Worm (Caenorhabditis elegans) whole organism, L4 larva: Measurements from ENCODE around the gene ttr-45.

Experiments used
- F49E8.2 ChIP-seq: sonication (generic microtip); optimal IDR thresholded peaks from 2 replicates; lab custom pipeline; 2016; ENCODE audit warnings: missing compliant biosample characterization, mild to moderate bottlenecking, missing genetic modification characterization, borderline replicate concordance
- R02D3.7 ChIP-seq: fragments of 150-350 bp; sonication (generic microtip); optimal IDR thresholded peaks from 3 replicates; lab custom pipeline; 2014; ENCODE audit warnings: missing biosample characterization, missing genetic modification characterization
- Y48G9A.11 ChIP-seq: fragments of 200-800 bp; sonication (Bioruptor generic); IDR thresholded peaks from 2 replicates; pipeline ENCODE4 v1.3.6; 2022; ENCODE audit warnings: missing genetic modification reagents, missing genetic modification characterization, missing compliant biosample characterization
- Y5F2A.4 ChIP-seq: fragments of 200-800 bp; sonication (Bioruptor generic); optimal IDR thresholded peaks from 2 replicates; lab custom pipeline; 2018; ENCODE audit warnings: mild to moderate bottlenecking, missing genetic modification characterization, missing compliant biosample characterization
- Y75B8A.6 ChIP-seq: fragments of 200-800 bp; sonication (Bioruptor generic); IDR thresholded peaks from 2 replicates; pipeline ENCODE4 v1.3.6; 2022; ENCODE audit warnings: missing genetic modification reagents, missing genetic modification characterization, missing compliant biosample characterization
- ZK337.2 ChIP-seq: fragments of 200-800 bp; sonication (Bioruptor generic); IDR thresholded peaks from 2 replicates; pipeline ENCODE4 v1.3.6; 2022; ENCODE audit warnings: missing genetic modification reagents, missing genetic modification characterization, missing compliant biosample characterization
- ZK546.5 ChIP-seq, 2 experiments: sonication (generic microtip); optimal IDR thresholded peaks; 2 replicates each; lab custom pipeline; 2017; ENCODE audit warnings: missing biosample characterization in 2 of 2, missing genetic modification characterization in 2 of 2
- aha-1 ChIP-seq: fragments of 150-350 bp; peaks from one replicate; lab custom pipeline; 2014; ENCODE audit warnings: missing biosample characterization, missing genetic modification characterization
- ama-1 ChIP-seq: fragments of 150-350 bp; optimal IDR thresholded peaks from 2 replicates; lab custom pipeline; 2014; ENCODE audit warnings: inconsistent platforms, mixed read lengths
- arid-1 ChIP-seq: fragments of 200-800 bp; sonication (Bioruptor generic); conservative IDR thresholded peaks from 2 replicates; pipeline ENCODE4 v1.3.6; 2022; ENCODE audit warnings: missing genetic modification reagents, missing genetic modification characterization, missing compliant biosample characterization
- ceh-20 ChIP-seq: fragments of 200-800 bp; sonication (Bioruptor generic); IDR thresholded peaks from 2 replicates; pipeline ENCODE4 v1.3.6; 2022; ENCODE audit warnings: missing genetic modification reagents, missing genetic modification characterization, missing compliant biosample characterization
- ceh-44 ChIP-seq: fragments of 200-800 bp; sonication (Bioruptor generic); IDR thresholded peaks from 2 replicates; pipeline ENCODE4 v1.3.6; 2022; ENCODE audit warnings: missing genetic modification reagents, missing genetic modification characterization, missing compliant biosample characterization
- dmd-6 ChIP-seq: fragments of 200-800 bp; sonication (Bioruptor generic); IDR thresholded peaks from 2 replicates; pipeline ENCODE4 v1.3.6; 2022; ENCODE audit warnings: missing genetic modification reagents, missing genetic modification characterization, missing compliant biosample characterization
- dmd-9 ChIP-seq: fragments of 200-800 bp; sonication (Bioruptor generic); IDR thresholded peaks from 2 replicates; pipeline ENCODE4 v1.3.6; 2022; ENCODE audit warnings: missing genetic modification reagents, missing genetic modification characterization, missing compliant biosample characterization
- dpl-1 ChIP-seq: fragments of 150-350 bp; optimal IDR thresholded peaks from 2 replicates; lab custom pipeline; 2014; ENCODE audit warnings: missing biosample characterization, missing genetic modification reagents, missing genetic modification characterization
- fkh-10 ChIP-seq: fragments of 150-350 bp; optimal IDR thresholded peaks from 2 replicates; lab custom pipeline; 2014; ENCODE audit warnings: missing biosample characterization, missing genetic modification reagents, missing genetic modification characterization
- fos-1 ChIP-seq: fragments of 150-350 bp; optimal IDR thresholded peaks from 2 replicates; lab custom pipeline; 2014; ENCODE audit warnings: missing biosample characterization, missing genetic modification characterization
- hif-1 ChIP-seq, 2 experiments: sonication (generic microtip); optimal IDR thresholded peaks; 2 replicates each; lab custom pipeline; 2016 to 2017; ENCODE audit warnings: missing compliant biosample characterization in 2 of 2, missing genetic modification characterization in 2 of 2, missing genetic modification reagents in 2 of 2, missing genotype in 2 of 2, mild to moderate bottlenecking in 1 of 2
- hmg-1.1 ChIP-seq: fragments of 200-800 bp; sonication (Bioruptor generic); IDR thresholded peaks from 2 replicates; pipeline ENCODE4 v1.3.6; 2022; ENCODE audit warnings: missing genetic modification reagents, missing genetic modification characterization, missing compliant biosample characterization
- jun-1 ChIP-seq: fragments of 150-350 bp; optimal IDR thresholded peaks from 2 replicates; lab custom pipeline; 2014; ENCODE audit warnings: missing biosample characterization, missing genetic modification reagents, missing genetic modification characterization
- lin-15B ChIP-seq: fragments of 150-350 bp; sonication (generic microtip); optimal IDR thresholded peaks from 3 replicates; lab custom pipeline; 2014; ENCODE audit warnings: missing biosample characterization, missing genetic modification characterization
- lin-38 ChIP-seq: fragments of 200-800 bp; sonication (Bioruptor generic); IDR thresholded peaks from 2 replicates; pipeline ENCODE4 v1.3.6; 2022; ENCODE audit warnings: missing genetic modification reagents, missing genetic modification characterization, missing compliant biosample characterization
- lir-3 ChIP-seq: sonication (generic microtip); optimal IDR thresholded peaks from 2 replicates; lab custom pipeline; 2016; ENCODE audit warnings: mild to moderate bottlenecking, missing genetic modification characterization, missing compliant biosample characterization
- madf-5 ChIP-seq, 2 experiments: fragments of 200-800 bp; sonication (Bioruptor generic); IDR thresholded peaks; 2 replicates each; pipeline ENCODE4 v1.3.6; 2022; ENCODE audit warnings: missing compliant biosample characterization in 2 of 2, missing genetic modification characterization in 2 of 2
- mdt-29 ChIP-seq: fragments of 200-800 bp; sonication (Bioruptor generic); IDR thresholded peaks from 2 replicates; pipeline ENCODE4 v1.3.6; 2022; ENCODE audit warnings: missing genetic modification reagents, missing genetic modification characterization, missing compliant biosample characterization
- mep-1 ChIP-seq: fragments of 150-350 bp; sonication (generic microtip); optimal IDR thresholded peaks from 3 replicates; lab custom pipeline; 2014; ENCODE audit warnings: missing biosample characterization, missing genetic modification characterization
- mes-2 ChIP-seq: sonication (generic microtip); optimal IDR thresholded peaks from 2 replicates; lab custom pipeline; 2016; ENCODE audit warnings: missing genotype, mild to moderate bottlenecking, missing genetic modification characterization, missing compliant biosample characterization; ENCODE audit not compliant: poor library complexity, severe bottlenecking
- nhr-10 ChIP-seq: fragments of 150-350 bp; optimal IDR thresholded peaks from 2 replicates; lab custom pipeline; 2014; ENCODE audit warnings: missing biosample characterization, missing genetic modification characterization
- nhr-102 ChIP-seq: sonication (generic microtip); optimal IDR thresholded peaks from 2 replicates; lab custom pipeline; 2016; ENCODE audit warnings: mild to moderate bottlenecking, missing genetic modification characterization, moderate library complexity, missing compliant biosample characterization
- nhr-237 ChIP-seq: sonication (generic microtip); optimal IDR thresholded peaks from 2 replicates; lab custom pipeline; 2017; ENCODE audit warnings: missing biosample characterization, missing genetic modification characterization
- nhr-25 ChIP-seq: sonication (generic microtip); optimal IDR thresholded peaks from 2 replicates; lab custom pipeline; 2017; ENCODE audit warnings: missing genetic modification characterization, mild to moderate bottlenecking, missing compliant biosample characterization, antibody characterized with exemption, moderate library complexity, borderline replicate concordance; ENCODE audit not compliant: insufficient read depth
- nhr-41 ChIP-seq: fragments of 200-800 bp; sonication (Bioruptor generic); IDR thresholded peaks from 2 replicates; pipeline ENCODE4 v1.3.6; 2022; ENCODE audit warnings: missing genetic modification reagents, missing genetic modification characterization, missing compliant biosample characterization
- nhr-77 ChIP-seq: fragments of 150-350 bp; optimal IDR thresholded peaks from 2 replicates; lab custom pipeline; 2014; ENCODE audit warnings: missing biosample characterization, missing genetic modification characterization
- pha-4 ChIP-seq, 2 experiments: fragments of 150-350 bp in 1 of 2; fragments of 200-800 bp in 1 of 2; sonication (Bioruptor generic) in 1 of 2; IDR thresholded peaks in 1 of 2; optimal IDR thresholded peaks in 1 of 2; 2 replicates each; pipeline versions ENCODE4 v1.3.6 to Lab custom; 2014 to 2022; ENCODE audit warnings: missing genetic modification characterization in 2 of 2, missing genetic modification reagents in 2 of 2, missing biosample characterization in 1 of 2, missing compliant biosample characterization in 1 of 2
- pqm-1 ChIP-seq: sonication (generic microtip); optimal IDR thresholded peaks from 2 replicates; lab custom pipeline; 2017; ENCODE audit warnings: missing biosample characterization, missing genetic modification characterization
- saeg-2 ChIP-seq: fragments of 200-800 bp; sonication (Bioruptor generic); IDR thresholded peaks from 2 replicates; pipeline ENCODE4 v1.3.6; 2022; ENCODE audit warnings: missing genetic modification reagents, missing genetic modification characterization, missing compliant biosample characterization
- sdz-12 ChIP-seq: fragments of 200-800 bp; sonication (Bioruptor generic); optimal IDR thresholded peaks from 2 replicates; lab custom pipeline; 2018; ENCODE audit warnings: mild to moderate bottlenecking, missing genetic modification characterization, missing compliant biosample characterization
- set-16 ChIP-seq: fragments of 200-800 bp; sonication (Bioruptor generic); IDR thresholded peaks from 2 replicates; pipeline ENCODE4 v1.3.6; 2022; ENCODE audit warnings: missing genetic modification reagents, missing genetic modification characterization, missing compliant biosample characterization
- snpc-1.2 ChIP-seq: fragments of 200-800 bp; sonication (Bioruptor generic); IDR thresholded peaks from 2 replicates; pipeline ENCODE4 v1.3.6; 2022; ENCODE audit warnings: missing genetic modification reagents, missing genetic modification characterization, missing compliant biosample characterization
- tag-97 ChIP-seq: fragments of 200-800 bp; sonication (Bioruptor generic); IDR thresholded peaks from 2 replicates; pipeline ENCODE4 v1.3.6; 2022; ENCODE audit warnings: missing genetic modification characterization, missing compliant biosample characterization
- unc-62 ChIP-seq, 3 experiments: fragments of 150-350 bp in 1 of 3; sonication (generic microtip); optimal IDR thresholded peaks in 2 of 3; peaks in 1 of 3; 1 replicate in 1 of 3; 2 replicates in 2 of 3; lab custom pipeline; 2014 to 2017; ENCODE audit warnings: missing biosample characterization in 3 of 3, missing genetic modification characterization in 3 of 3, missing genetic modification reagents in 3 of 3, missing genotype in 1 of 3
- ztf-7 ChIP-seq: fragments of 150-350 bp; optimal IDR thresholded peaks from 2 replicates; lab custom pipeline; 2014; ENCODE audit warnings: missing biosample characterization, missing genetic modification characterization

The ttr-45 gene

DNA sequence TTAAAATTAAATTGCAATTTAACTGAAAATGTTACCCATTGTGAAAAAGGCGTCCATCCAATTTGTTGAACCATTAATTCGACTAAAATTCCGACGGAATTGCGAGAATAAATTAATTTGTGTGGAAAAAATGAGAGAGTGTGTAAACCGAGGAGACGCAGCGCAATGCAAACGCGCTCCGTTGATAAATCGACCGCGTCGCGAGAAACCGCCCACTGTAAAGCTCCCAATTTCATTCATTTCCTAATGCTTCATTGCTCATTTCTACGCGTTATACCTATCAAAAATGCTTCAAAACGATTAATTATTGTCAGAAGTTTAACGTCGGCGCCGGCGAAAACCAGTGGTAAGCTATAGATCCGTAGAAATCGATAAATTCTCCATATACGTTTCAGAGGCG is 43.7 kb downstream of the ttr-45 start, which contains the start of the genes Y67H2A.2 and micu-1 (continued):
- TF ChIP-seq fkh-10 (GFP tag; lab: Kevin White, UChicago) (peak; percentile 62), fos-1 (tag; lab: Kevin White, UChicago) (no peak), Y5F2A.4 (GFP tag; lab: Kevin White, UChicago) (no peak), nhr-41 (GFP tag; lab: Robert Waterston, UW) (no peak), ZK546.5 (tag; optimal IDR thresholded peaks at IDR 0.05; lab: Kevin White, UChicago) (no peak)
- TF ChIP-seq, all 104 proteins: peak for 31

DNA sequence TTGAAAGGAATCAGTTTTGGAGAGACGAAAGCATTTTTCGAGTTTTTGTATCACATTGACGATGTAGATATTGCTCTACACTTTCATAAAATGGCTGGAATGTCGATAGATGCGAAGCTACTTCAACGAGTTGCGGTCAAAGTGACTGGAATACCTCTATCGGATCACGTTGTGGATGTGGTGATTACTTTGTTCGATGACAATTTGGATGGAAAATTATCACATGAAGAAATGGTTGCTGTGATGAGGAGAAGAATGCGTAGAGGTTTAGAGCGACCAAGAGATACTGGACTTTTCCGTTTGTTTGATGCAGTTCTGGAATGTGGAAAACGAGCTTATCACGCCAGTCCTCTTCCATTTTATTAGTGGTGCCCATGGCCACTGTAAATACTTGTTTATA is 45.6 kb downstream of the ttr-45 start:
- TF ChIP-seq aha-1 (peak; percentile 55), unc-62 (GFP tag; optimal IDR thresholded peaks at IDR 0.05 in 1 of 2; lab: Kevin White, UChicago) (peak in 1 of 2 experiments; percentile 85), unc-62 (tag; optimal IDR thresholded peaks at IDR 0.05; lab: Kevin White, UChicago) (no peak), arid-1 (no peak)

DNA sequence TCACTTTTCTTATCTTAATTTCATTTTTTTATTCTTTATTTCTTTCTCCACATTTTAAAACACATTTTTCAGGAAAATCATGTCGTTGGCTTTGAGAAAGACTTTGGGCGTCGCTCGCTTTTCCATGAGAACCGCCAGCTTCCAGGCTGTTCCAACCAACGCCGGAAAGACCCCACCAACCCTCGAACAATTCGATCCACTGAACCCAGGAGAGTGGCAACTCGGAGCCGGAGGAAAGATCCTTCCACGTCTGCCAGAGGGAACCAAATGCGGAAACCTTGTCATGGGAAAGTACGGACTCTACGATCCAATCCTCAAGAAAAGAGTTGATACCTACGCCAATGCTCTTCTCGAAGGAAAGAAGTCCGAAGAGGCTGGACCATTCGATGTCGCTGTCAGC is 46.1 kb downstream of the ttr-45 start, which contains the start of gene kdp-1:
Gene kdp-1, plus strand, starts transcription at position 80 of the 400 bp plus-strand sequence.
- TF ChIP-seq dmd-9 (GFP tag; lab: Robert Waterston, UW), result 0 out of 2 replicates have a peak, but pooled peaks have one; percentile 27
- no peak for TF ChIP-seq hif-1 (tag; optimal IDR thresholded peaks at IDR 0.05; lab: Kevin White, UChicago)
- TF ChIP-seq lir-3, result no peak
- TF ChIP-seq Y75B8A.6 (GFP tag; lab: Robert Waterston, UW), result no peak
- TF ChIP-seq set-16 (GFP tag; lab: Robert Waterston, UW), result peak; percentile 74
- peak; percentile 34; the same call in 1 of the 2 replicates for TF ChIP-seq pha-4 (GFP tag; IDR thresholded peaks at IDR 0.05; lab: Robert Waterston, UW)
- no peak for TF ChIP-seq pha-4 (tag; optimal IDR thresholded peaks at IDR 0.05; lab: Kevin White, UChicago)
- 0 out of 2 replicates have a peak, but pooled peaks have one; percentile 15 for TF ChIP-seq mdt-29 (GFP tag; lab: Robert Waterston, UW)
- peak; percentile 69 for TF ChIP-seq ama-1 (lab: Kevin White, UChicago)
- TF ChIP-seq ztf-7 (tag; lab: Kevin White, UChicago), result no peak
- TF ChIP-seq nhr-25 (tag; lab: Kevin White, UChicago), result no peak
- no peak for TF ChIP-seq ZK337.2 (GFP tag; lab: Robert Waterston, UW)
- TF ChIP-seq nhr-10 (tag; lab: Kevin White, UChicago), result no peak
- no peak for TF ChIP-seq nhr-77 (tag; lab: Kevin White, UChicago)
- TF ChIP-seq sdz-12 (GFP tag; lab: Kevin White, UChicago), result no peak
- no peak for TF ChIP-seq nhr-102
- TF ChIP-seq lin-38 (GFP tag; lab: Robert Waterston, UW), result peak; percentile 58
- no peak for TF ChIP-seq dmd-6 (GFP tag; lab: Robert Waterston, UW)

DNA sequence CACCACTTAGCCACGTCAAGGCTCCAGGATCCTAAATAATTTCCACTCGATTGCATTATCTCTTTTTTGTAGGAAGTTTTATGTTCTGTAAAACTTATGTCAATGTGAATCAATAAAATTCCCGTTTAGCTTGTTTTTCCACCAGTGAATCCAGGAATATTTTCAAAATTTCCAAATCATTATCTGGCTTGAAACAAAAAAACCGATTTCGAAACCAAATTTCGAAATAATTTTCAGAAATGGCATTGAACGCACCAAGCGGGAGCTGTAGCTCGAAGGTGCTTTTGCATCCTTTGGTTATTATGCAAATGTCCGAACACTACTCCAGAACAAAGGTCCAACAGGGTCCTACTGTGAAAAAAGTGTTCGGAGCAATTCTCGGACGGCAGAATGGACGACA is 46.6 kb downstream of the ttr-45 start, which contains the start of gene csn-6:
Gene csn-6, plus strand, starts transcription at position 234 of the 400 bp plus-strand sequence.
- no peak for TF ChIP-seq hmg-1.1 (GFP tag; lab: Robert Waterston, UW)
- TF ChIP-seq saeg-2 (GFP tag; lab: Robert Waterston, UW), result no peak
- no peak for TF ChIP-seq R02D3.7 (tag; lab: Kevin White, UChicago)
- TF ChIP-seq tag-97 (GFP tag; lab: Robert Waterston, UW), result no peak
- TF ChIP-seq ama-1 (lab: Kevin White, UChicago), result peak; percentile 51
- no peak for TF ChIP-seq ceh-20
- TF ChIP-seq dpl-1, result no peak
- no peak for TF ChIP-seq sdz-12 (GFP tag; lab: Kevin White, UChicago)
- peak; percentile 49 for TF ChIP-seq lin-38 (GFP tag; lab: Robert Waterston, UW)
- no peak for TF ChIP-seq lin-15B (tag; lab: Kevin White, UChicago)
- TF ChIP-seq aha-1, result peak; percentile 73
- no peak for TF ChIP-seq madf-5 (GFP tag; IDR thresholded peaks at IDR 0.05; lab: Robert Waterston, UW)
- TF ChIP-seq ZK337.2 (GFP tag; lab: Robert Waterston, UW), result no peak
- no peak for TF ChIP-seq Y48G9A.11
- no peak for TF ChIP-seq ZK546.5 (tag; optimal IDR thresholded peaks at IDR 0.05; lab: Kevin White, UChicago)
- TF ChIP-seq jun-1 (tag; lab: Kevin White, UChicago), result no peak
- no peak for TF ChIP-seq F49E8.2
- no peak for TF ChIP-seq mdt-29 (GFP tag; lab: Robert Waterston, UW)
- no peak for TF ChIP-seq unc-62 (GFP tag; optimal IDR thresholded peaks at IDR 0.05 in 1 of 2; lab: Kevin White, UChicago)
- no peak for TF ChIP-seq unc-62 (tag; optimal IDR thresholded peaks at IDR 0.05; lab: Kevin White, UChicago)
- TF ChIP-seq ceh-44 (GFP tag; lab: Robert Waterston, UW), result no peak
- TF ChIP-seq pqm-1, result no peak
- TF ChIP-seq mes-2 (tag; lab: Kevin White, UChicago), result peak; percentile 24
- TF ChIP-seq mep-1 (tag; lab: Kevin White, UChicago), result no peak
- no peak for TF ChIP-seq pha-4 (GFP tag; IDR thresholded peaks at IDR 0.05; lab: Robert Waterston, UW)
- no peak for TF ChIP-seq pha-4 (tag; optimal IDR thresholded peaks at IDR 0.05; lab: Kevin White, UChicago)
- TF ChIP-seq set-16 (GFP tag; lab: Robert Waterston, UW), result no peak
- TF ChIP-seq snpc-1.2 (GFP tag; lab: Robert Waterston, UW), result no peak
- no peak for TF ChIP-seq nhr-237 (tag; lab: Kevin White, UChicago)
- TF ChIP-seq ztf-7 (tag; lab: Kevin White, UChicago), result no peak
